Fruit fly (Drosophila melanogaster) whole organism: ENCODE measurements around the gene Atu.

Experiments
- pan ChIP-seq: fragments of >200 bp; optimal IDR thresholded peaks from 2 replicates; lab custom pipeline; 2017
- usp ChIP-seq: fragments of >200 bp; optimal IDR thresholded peaks from 2 replicates; lab custom pipeline; 2017; ENCODE audit warnings: missing biosample characterization, missing genetic modification characterization, mixed read lengths

DNA sequence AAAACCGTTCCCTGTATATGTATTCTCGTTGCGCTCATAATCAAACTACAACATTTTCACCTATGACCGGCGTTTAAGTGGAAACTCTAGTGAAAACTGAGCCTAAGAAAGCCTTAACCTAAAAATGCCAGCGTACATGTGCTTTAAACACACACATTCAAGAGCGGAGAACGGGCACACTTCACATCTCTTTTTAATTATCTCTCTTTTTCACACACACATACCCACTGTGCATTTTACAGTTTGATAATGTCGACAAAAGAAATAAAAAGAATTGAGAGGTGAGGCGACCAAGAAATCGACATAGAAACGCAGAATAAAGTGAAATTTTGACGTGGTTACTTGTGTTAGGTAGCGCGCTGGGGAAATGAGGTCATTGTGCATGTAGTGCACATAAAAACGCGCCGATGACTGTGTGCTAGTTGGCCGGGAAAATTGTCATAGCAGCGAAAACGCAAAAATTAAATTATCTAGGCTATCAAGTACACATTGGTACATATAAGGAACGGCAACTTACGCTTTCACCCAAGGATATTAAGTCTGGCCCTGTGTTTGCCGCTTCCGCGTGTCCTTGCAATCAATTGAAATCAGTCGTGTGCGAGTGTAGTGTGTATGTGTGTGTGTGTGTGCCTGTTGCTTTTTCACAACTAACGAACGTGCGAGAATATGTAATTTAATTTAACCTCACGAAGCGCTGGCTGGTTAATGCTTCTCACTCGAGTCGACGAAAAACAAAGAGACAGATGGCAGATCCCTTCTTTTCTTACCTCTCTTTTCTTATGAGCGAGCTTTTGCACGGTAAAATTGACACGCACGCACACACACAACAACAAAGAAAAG lies 13.4 kb upstream of the Atu start:
- TF ChIP-seq pan (lab: Kevin White, UChicago) (no peak), usp (no peak)
